Fruit fly (Drosophila melanogaster): Measurements from ENCODE around the gene CG18178.

Gene CG18178

dm6 chr3L:9723108-9723507 is 4.2 kb upstream of the CG18178 start, which contains the start of the genes nbs and defl (continued):
- peak; percentile 75 for TF ChIP-seq CG13624 (GFP tag; optimal IDR thresholded peaks at IDR 0.05)
- peak; percentile 39; the same call in 1 of the 2 replicates for TF ChIP-seq seq (GFP tag; IDR thresholded peaks at IDR 0.05)
- TF ChIP-seq z (GFP tag; IDR thresholded peaks at IDR 0.05), result no peak
- peak; percentile 96 for TF ChIP-seq row (GFP tag; IDR thresholded peaks at IDR 0.05)
- TF ChIP-seq btn (GFP tag; optimal IDR thresholded peaks at IDR 0.05), result no peak
- TF ChIP-seq gsb-n (tag; optimal IDR thresholded peaks at IDR 0.05), result no peak
- no peak for TF ChIP-seq wek (GFP tag; optimal IDR thresholded peaks at IDR 0.05)
- peak; percentile 60 for TF ChIP-seq E2f2 (GFP tag; IDR thresholded peaks at IDR 0.05)
- TF ChIP-seq CG17912 (GFP tag; optimal IDR thresholded peaks at IDR 0.05), result no peak
- TF ChIP-seq CG12659 (GFP tag; optimal IDR thresholded peaks at IDR 0.05), result peak; percentile 74
- TF ChIP-seq Ets97D (GFP tag; optimal IDR thresholded peaks at IDR 0.05), result peak; percentile 48
- TF ChIP-seq unc-4 (GFP tag; IDR thresholded peaks at IDR 0.05; ENCODE audit: partially characterized antibody), result peak; percentile 63; the same call in 1 of the 2 replicates
- peak; percentile 63 for TF ChIP-seq HLH3B (GFP tag; IDR thresholded peaks at IDR 0.05)
- no peak for TF ChIP-seq Hr39 (optimal IDR thresholded peaks at IDR 0.05)
- peak; percentile 81 for TF ChIP-seq CG9215 (GFP tag; IDR thresholded peaks at IDR 0.05)
- peak; percentile 61 for TF ChIP-seq pnt (GFP tag; optimal IDR thresholded peaks at IDR 0.05)
- TF ChIP-seq NC2β (GFP tag; optimal IDR thresholded peaks at IDR 0.05), result peak; percentile 31
- TF ChIP-seq CG10959 (GFP tag; IDR thresholded peaks at IDR 0.05), result no peak
- peak; percentile 43; the same call in 1 of the 3 replicates for TF ChIP-seq CG14050 (GFP tag; IDR thresholded peaks at IDR 0.05)
- TF ChIP-seq sens (GFP tag), result peak; percentile 95
- TF ChIP-seq CG14667 (GFP tag; IDR thresholded peaks at IDR 0.05), result peak; percentile 76
- TF ChIP-seq Hr3 (GFP tag; optimal IDR thresholded peaks at IDR 0.05), result peak; percentile 72
- TF ChIP-seq CG34224 (GFP tag; IDR thresholded peaks at IDR 0.05; ENCODE audit: partially characterized antibody), result no peak
- peak; percentile 33 for TF ChIP-seq Dp (GFP tag; optimal IDR thresholded peaks at IDR 0.05)
- peak; percentile 78 for TF ChIP-seq CG30403 (GFP tag; optimal IDR thresholded peaks at IDR 0.05)
- peak; percentile 74 for TF ChIP-seq Hsf (GFP tag; optimal IDR thresholded peaks at IDR 0.05)
- TF ChIP-seq CG7745 (tag; optimal IDR thresholded peaks at IDR 0.05), result no peak
- no peak for TF ChIP-seq fd64A (GFP tag; optimal IDR thresholded peaks at IDR 0.05)
- no peak for TF ChIP-seq usp (GFP tag; optimal IDR thresholded peaks at IDR 0.05)
- TF ChIP-seq Xrp1 (GFP tag; IDR thresholded peaks at IDR 0.05), result peak; percentile 76
- TF ChIP-seq Fer3 (tag; optimal IDR thresholded peaks at IDR 0.05), result peak; percentile 66
- TF ChIP-seq CG14710 (tag; optimal IDR thresholded peaks at IDR 0.05), result peak; percentile 73
- no peak for TF ChIP-seq Bdp1 (GFP tag; optimal IDR thresholded peaks at IDR 0.05)
- TF ChIP-seq az2 (GFP tag; optimal IDR thresholded peaks at IDR 0.05), result peak; percentile 64
- peak; percentile 41 for TF ChIP-seq CG8089 (GFP tag; optimal IDR thresholded peaks at IDR 0.05)
- peak; percentile 73 for TF ChIP-seq CG12391 (tag; optimal IDR thresholded peaks at IDR 0.05)
- peak; percentile 45 for TF ChIP-seq nerfin-1 (tag; optimal IDR thresholded peaks at IDR 0.05)
- TF ChIP-seq kay (GFP tag; optimal IDR thresholded peaks at IDR 0.05), result peak; percentile 35
- peak; percentile 73 for TF ChIP-seq GATAe (GFP tag; conservative IDR thresholded peaks at IDR 0.05)
- TF ChIP-seq so (GFP tag; IDR thresholded peaks at IDR 0.05), result no peak; the same call in 2 of the 3 replicates
- TF ChIP-seq CG2116 (GFP tag; optimal IDR thresholded peaks at IDR 0.05), result peak; percentile 7
- peak; percentile 85 for TF ChIP-seq CG2712 (tag; optimal IDR thresholded peaks at IDR 0.05)
- TF ChIP-seq mirr (GFP tag; optimal IDR thresholded peaks at IDR 0.05), result peak; percentile 27
- TF ChIP-seq Sin3A (optimal IDR thresholded peaks at IDR 0.05), result peak; percentile 50
- TF ChIP-seq disco-r (GFP tag; optimal IDR thresholded peaks at IDR 0.05), result peak; percentile 4
- no peak for TF ChIP-seq MTF-1 (GFP tag; optimal IDR thresholded peaks at IDR 0.05; ENCODE audit: borderline replicate concordance)
- TF ChIP-seq dysf (GFP tag; IDR thresholded peaks at IDR 0.05), result peak; percentile 80
- peak; percentile 23 for TF ChIP-seq psq (GFP tag; optimal IDR thresholded peaks at IDR 0.05)
- TF ChIP-seq CG7357 (GFP tag; IDR thresholded peaks at IDR 0.05), result 0 out of 3 replicates have a peak, but pooled peaks have one; percentile 55
- TF ChIP-seq vfl (GFP tag; optimal IDR thresholded peaks at IDR 0.05), result peak; percentile 19
- peak; percentile 79 for TF ChIP-seq CG2678 (tag; optimal IDR thresholded peaks at IDR 0.05)
- TF ChIP-seq h (optimal IDR thresholded peaks at IDR 0.05), result no peak
- TF ChIP-seq CG10654 (GFP tag; optimal IDR thresholded peaks at IDR 0.05), result peak; percentile 50

All from whole organism, embryonic.